Worm (Caenorhabditis elegans) whole organism, L2 larva: ENCODE results near the gene hmg-11.

Source experiments
- ZK546.5 ChIP-seq: sonication (generic microtip); optimal IDR thresholded peaks from 2 replicates; lab custom pipeline; 2017; ENCODE audit warnings: missing biosample characterization, missing genetic modification characterization
- alr-1 ChIP-seq: fragments of 150-350 bp; optimal IDR thresholded peaks from 2 replicates; lab custom pipeline; 2014; ENCODE audit warnings: missing biosample characterization, missing genetic modification characterization
- egl-27 ChIP-seq: sonication (generic microtip); optimal IDR thresholded peaks from 3 replicates; lab custom pipeline; 2017; ENCODE audit warnings: missing biosample characterization, missing genetic modification reagents, missing genetic modification characterization
- elt-1 ChIP-seq: fragments of 150-350 bp; optimal IDR thresholded peaks from 2 replicates; lab custom pipeline; 2014; ENCODE audit warnings: missing biosample characterization, missing genetic modification characterization
- lin-39 ChIP-seq: fragments of 150-350 bp; optimal IDR thresholded peaks from 2 replicates; lab custom pipeline; 2014; ENCODE audit warnings: missing biosample characterization, missing genetic modification reagents, missing genetic modification characterization
- mab-5 ChIP-seq: fragments of 150-350 bp; optimal IDR thresholded peaks from 2 replicates; lab custom pipeline; 2014; ENCODE audit warnings: missing biosample characterization, missing genetic modification characterization
- mdl-1 ChIP-seq, 2 experiments: fragments of 150-350 bp in 1 of 2; sonication (generic microtip) in 1 of 2; optimal IDR thresholded peaks; 2 replicates each; lab custom pipeline; 2017; ENCODE audit warnings: missing biosample characterization in 2 of 2, missing genetic modification characterization in 2 of 2
- nhr-10 ChIP-seq: sonication (generic microtip); optimal IDR thresholded peaks from 2 replicates; lab custom pipeline; 2017; ENCODE audit warnings: missing biosample characterization, missing genetic modification characterization
- nhr-237 ChIP-seq: fragments of 150-350 bp; optimal IDR thresholded peaks from 2 replicates; lab custom pipeline; 2014; ENCODE audit warnings: missing biosample characterization, missing genetic modification characterization
- nhr-25 ChIP-seq: fragments of 150-350 bp; sonication (generic microtip); optimal IDR thresholded peaks from 3 replicates; lab custom pipeline; 2014; ENCODE audit warnings: missing biosample characterization, missing genetic modification characterization
- skn-1 ChIP-seq: sonication (generic microtip); optimal IDR thresholded peaks from 2 replicates; lab custom pipeline; 2017; ENCODE audit warnings: missing biosample characterization, missing genetic modification characterization
- unc-55 ChIP-seq: fragments of 150-350 bp; sonication (generic microtip); optimal IDR thresholded peaks from 3 replicates; lab custom pipeline; 2014; ENCODE audit warnings: missing biosample characterization, missing genetic modification reagents, missing genetic modification characterization
- unc-62 ChIP-seq: fragments of 150-350 bp; optimal IDR thresholded peaks from 2 replicates; lab custom pipeline; 2014; ENCODE audit warnings: missing biosample characterization, missing genetic modification reagents, missing genetic modification characterization
- ztf-11 ChIP-seq: sonication (generic microtip); optimal IDR thresholded peaks from 2 replicates; lab custom pipeline; 2017; ENCODE audit warnings: missing biosample characterization, missing genetic modification characterization

ce11 chrII:4703011-4703410 lies 30.1 kb downstream of the hmg-11 start:
- TF ChIP-seq nhr-10 (tag; lab: Kevin White, UChicago), result no peak
- no peak for TF ChIP-seq ztf-11
- no peak for TF ChIP-seq mab-5 (tag; lab: Kevin White, UChicago)
- no peak for TF ChIP-seq nhr-237 (tag; lab: Kevin White, UChicago)
- no peak for TF ChIP-seq unc-62 (GFP tag; lab: Kevin White, UChicago)
- TF ChIP-seq skn-1, result no peak
- no peak for TF ChIP-seq nhr-25 (tag; lab: Kevin White, UChicago)
- TF ChIP-seq egl-27, result no peak
- no peak for TF ChIP-seq mdl-1 (tag; optimal IDR thresholded peaks at IDR 0.05; lab: Kevin White, UChicago)
- TF ChIP-seq elt-1, result no peak
- no peak for TF ChIP-seq ZK546.5
- no peak for TF ChIP-seq lin-39 (tag; lab: Kevin White, UChicago)
- no peak for TF ChIP-seq unc-55
- no peak for TF ChIP-seq alr-1 (tag; lab: Kevin White, UChicago)
